ENCODE assay signal across 1 worm cellular context in genomic region chrX:15707366-15707892, ce11.
A peak's percentile ranks its signal among the peaks of the same experiment; 100 is the strongest.
TF ChIP-seq lines count a peak whose summit lies in the region.

No protein-coding gene starts in this region.

TF ChIP-seq in whole organism, L4 larva, 104 proteins besides CTCF, POLR2A, EP300 and RAD21 (continued from another document):
- no peak for TF ChIP-seq mdt-29 (GFP tag; IDR thresholded peaks at IDR 0.05; lab: Robert Waterston, UW)
- no peak for TF ChIP-seq lin-29 (GFP tag; IDR thresholded peaks at IDR 0.05; lab: Robert Waterston, UW)
- no peak for TF ChIP-seq duxl-1 (tag; optimal IDR thresholded peaks at IDR 0.05; lab: Kevin White, UChicago; ENCODE audit: poor library complexity)
- peak; percentile 20 for TF ChIP-seq F10B5.3 (tag; optimal IDR thresholded peaks at IDR 0.05; lab: Kevin White, UChicago)
- TF ChIP-seq hif-1 (tag; optimal IDR thresholded peaks at IDR 0.05; lab: Kevin White, UChicago) = peak in 1 of 2 experiments; percentile 77
- peak; percentile 34 for TF ChIP-seq lin-38 (GFP tag; IDR thresholded peaks at IDR 0.05; lab: Robert Waterston, UW)
- peak; percentile 83 for TF ChIP-seq pha-4 (GFP tag; IDR thresholded peaks at IDR 0.05; lab: Robert Waterston, UW)
- TF ChIP-seq pha-4 (tag; optimal IDR thresholded peaks at IDR 0.05; lab: Kevin White, UChicago) = peak; percentile 3
- TF ChIP-seq F37D6.2 (tag; optimal IDR thresholded peaks at IDR 0.05; lab: Kevin White, UChicago) = peak; percentile 46
- TF ChIP-seq dmd-9 (GFP tag; IDR thresholded peaks at IDR 0.05; lab: Robert Waterston, UW) = no peak
- no peak for TF ChIP-seq attf-4 (tag; optimal IDR thresholded peaks at IDR 0.05; lab: Kevin White, UChicago)
- TF ChIP-seq nhr-237 (tag; optimal IDR thresholded peaks at IDR 0.05; lab: Kevin White, UChicago) = no peak
- no peak for TF ChIP-seq egl-27 (tag; optimal IDR thresholded peaks at IDR 0.05; lab: Kevin White, UChicago)
- TF ChIP-seq cey-2 (tag; optimal IDR thresholded peaks at IDR 0.05; lab: Kevin White, UChicago; ENCODE audit: borderline replicate concordance, insufficient read depth) = no peak
- TF ChIP-seq madf-9 (GFP tag; conservative IDR thresholded peaks at IDR 0.05; lab: Robert Waterston, UW) = 0 out of 2 replicates have a peak, but pooled peaks have one; percentile 35
- TF ChIP-seq nhr-25 (tag; optimal IDR thresholded peaks at IDR 0.05; lab: Kevin White, UChicago; ENCODE audit: borderline replicate concordance, insufficient read depth) = peak; percentile 70
- TF ChIP-seq ceh-32 (tag; optimal IDR thresholded peaks at IDR 0.05; lab: Kevin White, UChicago; ENCODE audit: poor library complexity) = no peak
- no peak for TF ChIP-seq aly-2 (tag; optimal IDR thresholded peaks at IDR 0.05; lab: Kevin White, UChicago)
- TF ChIP-seq D1046.2 (GFP tag; IDR thresholded peaks at IDR 0.05; lab: Robert Waterston, UW) = no peak
- peak; percentile 64 for TF ChIP-seq T26A8.4 (GFP tag; IDR thresholded peaks at IDR 0.05; lab: Robert Waterston, UW)
- peak; percentile 50 for TF ChIP-seq nhr-77 (tag; optimal IDR thresholded peaks at IDR 0.05; lab: Kevin White, UChicago)
- no peak for TF ChIP-seq dpl-1 (GFP tag; optimal IDR thresholded peaks at IDR 0.05; lab: Kevin White, UChicago)
- no peak for TF ChIP-seq skn-1 (tag; optimal IDR thresholded peaks at IDR 0.05; lab: Kevin White, UChicago)
- no peak for TF ChIP-seq ceh-62 (tag; optimal IDR thresholded peaks at IDR 0.05; lab: Kevin White, UChicago)
- TF ChIP-seq vab-7 (GFP tag; IDR thresholded peaks at IDR 0.05; lab: Robert Waterston, UW) = peak; percentile 57; the same call in 1 of the 2 replicates
- peak; percentile 98 for TF ChIP-seq nhr-48 (tag; optimal IDR thresholded peaks at IDR 0.05; lab: Kevin White, UChicago)
- TF ChIP-seq ZK546.5 (tag; optimal IDR thresholded peaks at IDR 0.05; lab: Kevin White, UChicago) = no peak
- TF ChIP-seq lin-15B (tag; optimal IDR thresholded peaks at IDR 0.05; lab: Kevin White, UChicago) = no peak
- no peak for TF ChIP-seq zip-11 (GFP tag; IDR thresholded peaks at IDR 0.05; lab: Robert Waterston, UW)
- no peak for TF ChIP-seq Y75B8A.6 (GFP tag; IDR thresholded peaks at IDR 0.05; lab: Robert Waterston, UW)
- TF ChIP-seq hmg-1.1 (GFP tag; IDR thresholded peaks at IDR 0.05; lab: Robert Waterston, UW) = peak; percentile 87
- peak; percentile 92 for TF ChIP-seq ctbp-1 (GFP tag; IDR thresholded peaks at IDR 0.05; lab: Robert Waterston, UW)
- TF ChIP-seq rbr-2 (tag; optimal IDR thresholded peaks at IDR 0.05; lab: Kevin White, UChicago) = peak; percentile 90
- 0 out of 2 replicates have a peak, but pooled peaks have one; percentile 52 for TF ChIP-seq saeg-2 (GFP tag; IDR thresholded peaks at IDR 0.05; lab: Robert Waterston, UW)
- TF ChIP-seq dmd-8 (GFP tag; IDR thresholded peaks at IDR 0.05; lab: Robert Waterston, UW) = no peak
- TF ChIP-seq daf-8 (GFP tag; IDR thresholded peaks at IDR 0.05; lab: Robert Waterston, UW) = no peak
- peak; percentile 95 for TF ChIP-seq dmd-6 (GFP tag; IDR thresholded peaks at IDR 0.05; lab: Robert Waterston, UW)
- TF ChIP-seq ceh-20 (GFP tag; IDR thresholded peaks at IDR 0.05; lab: Robert Waterston, UW) = peak; percentile 82
- TF ChIP-seq nhr-42 (GFP tag; IDR thresholded peaks at IDR 0.05; lab: Robert Waterston, UW) = 0 out of 2 replicates have a peak, but pooled peaks have one; percentile 22
- no peak for TF ChIP-seq zip-2 (tag; optimal IDR thresholded peaks at IDR 0.05; lab: Kevin White, UChicago)
- TF ChIP-seq Y5F2A.4 (GFP tag; optimal IDR thresholded peaks at IDR 0.05; lab: Kevin White, UChicago) = no peak
- peak; percentile 97 for TF ChIP-seq aha-1 (tag; lab: Kevin White, UChicago)
- TF ChIP-seq zfp-2 (tag; optimal IDR thresholded peaks at IDR 0.05; lab: Kevin White, UChicago) = no peak
- no peak for TF ChIP-seq fos-1 (tag; optimal IDR thresholded peaks at IDR 0.05; lab: Kevin White, UChicago)
- TF ChIP-seq arid-1 (GFP tag; conservative IDR thresholded peaks at IDR 0.05; lab: Robert Waterston, UW) = peak; percentile 73
